Worm (Caenorhabditis elegans): ENCODE data around the gene wdr-60.

Gene wdr-60

DNA sequence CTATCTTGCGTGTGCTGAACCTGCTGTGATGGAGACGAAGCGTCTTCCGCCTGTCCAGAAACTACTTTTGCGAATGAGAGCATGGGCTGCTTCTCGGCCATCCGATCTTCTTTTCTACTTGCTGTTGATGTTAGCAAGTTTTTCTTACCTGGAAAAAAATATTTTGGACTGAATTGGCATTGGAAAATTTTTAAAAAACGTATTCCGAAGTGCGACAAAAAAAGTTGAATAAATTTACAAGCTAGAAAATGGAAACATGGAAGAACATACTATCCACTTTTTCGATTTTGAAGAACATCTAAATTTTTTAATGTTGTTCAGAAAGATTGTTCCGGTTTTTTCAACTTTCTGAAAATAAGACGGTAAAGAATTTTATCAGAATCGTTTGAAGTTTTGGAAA is 30.5 kb downstream of the wdr-60 start, which contains the start of gene larp-1:
larp-1 (minus strand) TSS at position 101 of the 400 bp plus-strand sequence.
- TF ChIP-seq med-1 (GFP tag; optimal IDR thresholded peaks at IDR 0.05; ENCODE audit: insufficient read depth) (no peak), T22C8.4 (GFP tag; IDR thresholded peaks at IDR 0.05) (no peak)

DNA sequence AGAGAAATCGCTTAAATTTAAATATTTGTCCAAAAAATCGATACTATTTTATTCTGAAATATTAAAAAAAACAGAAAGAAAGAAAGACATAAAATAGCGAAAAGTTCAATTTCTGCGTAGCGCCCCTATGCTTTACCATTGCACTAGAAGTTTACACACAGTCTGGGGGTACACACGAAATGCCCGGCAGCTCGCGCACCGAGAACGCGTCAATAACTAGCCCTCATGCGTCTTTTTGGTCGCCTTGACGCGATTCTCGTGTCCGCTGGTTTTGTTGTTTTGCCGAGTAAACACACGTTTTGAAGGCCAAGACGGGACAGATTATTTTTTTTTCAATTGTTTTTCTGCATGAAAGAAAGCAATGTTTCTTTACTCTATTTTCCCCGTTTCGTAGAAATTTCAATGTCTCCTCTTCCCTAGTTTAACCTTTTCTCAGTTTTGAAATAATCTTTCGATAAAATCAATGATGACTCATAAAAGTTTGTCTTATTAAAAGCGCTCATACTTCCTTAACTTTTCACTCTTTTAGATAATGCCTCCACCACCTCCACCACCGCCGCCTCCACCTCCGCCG is 31.2 kb downstream of the wdr-60 start, which contains the start of gene wip-1:
wip-1 (plus strand) TSS at position 524 of the 574 bp plus-strand sequence.
- peak; percentile 85 for TF ChIP-seq flt-1 (GFP tag; IDR thresholded peaks at IDR 0.05)
- 0 out of 2 replicates have a peak, but pooled peaks have one; percentile 8 for TF ChIP-seq T22C8.4 (GFP tag; IDR thresholded peaks at IDR 0.05)
- TF ChIP-seq med-1 (GFP tag; optimal IDR thresholded peaks at IDR 0.05; ENCODE audit: insufficient read depth) = peak; percentile 15
- TF ChIP-seq tab-1 (GFP tag; IDR thresholded peaks at IDR 0.05) = peak; percentile 40; the same call in 1 of the 2 replicates
- no peak for TF ChIP-seq ref-1 (GFP tag; conservative IDR thresholded peaks at IDR 0.05)
- peak; percentile 60; the same call in 1 of the 2 replicates for TF ChIP-seq klf-2 (GFP tag; conservative IDR thresholded peaks at IDR 0.05)
- TF ChIP-seq cog-1 (tag; optimal IDR thresholded peaks at IDR 0.05) = peak; percentile 91
- peak; percentile 78 for TF ChIP-seq ztf-29 (GFP tag; IDR thresholded peaks at IDR 0.05)
- TF ChIP-seq ztf-23 (GFP tag; IDR thresholded peaks at IDR 0.05) = peak; percentile 100

DNA sequence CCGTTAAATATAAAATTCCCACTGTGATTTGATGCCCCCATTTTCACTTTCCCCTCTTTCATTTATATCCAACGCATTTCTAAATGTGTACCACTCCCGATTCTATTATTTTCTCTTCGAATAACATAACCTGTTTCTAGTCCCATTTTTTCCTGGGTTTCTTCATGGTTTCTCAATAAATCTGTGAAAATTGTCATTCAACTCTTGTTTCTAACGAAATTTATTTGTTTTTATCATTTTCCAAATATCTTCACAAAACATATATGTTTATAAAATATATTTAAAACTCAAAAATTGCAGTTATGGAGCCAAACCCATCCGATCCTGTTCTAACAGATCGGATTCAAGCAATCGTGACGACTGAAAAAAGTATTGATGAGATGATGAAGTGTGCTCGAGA is 33.9 kb downstream of the wdr-60 start, which contains the start of gene mdt-11:
mdt-11 (plus strand) TSS at position 301 of the 400 bp plus-strand sequence.
- no peak for TF ChIP-seq cog-1 (tag; optimal IDR thresholded peaks at IDR 0.05)

DNA sequence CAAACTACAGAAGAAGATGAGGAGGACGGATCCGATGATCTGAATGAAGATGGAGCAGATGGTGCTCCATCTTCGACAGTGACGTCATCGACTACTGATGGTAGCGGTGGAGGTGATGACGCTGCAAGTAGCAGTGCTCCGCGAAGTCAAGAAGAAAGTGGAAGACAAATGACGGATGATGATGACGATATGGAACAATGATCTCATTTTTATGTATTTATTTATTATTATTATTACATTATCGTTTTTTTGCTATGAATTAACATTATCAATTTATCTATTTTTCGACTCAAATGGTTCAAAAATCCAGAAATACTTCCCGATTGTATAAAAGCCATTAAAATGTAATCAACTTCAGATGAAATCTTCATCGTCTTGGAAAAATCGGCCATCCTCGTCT is 34.7 kb downstream of the wdr-60 start, which contains the start of gene R144.3:
R144.3 (plus strand) TSS at position 301 of the 400 bp plus-strand sequence.
- TF ChIP-seq klf-2 (GFP tag; conservative IDR thresholded peaks at IDR 0.05) (no peak), med-1 (GFP tag; optimal IDR thresholded peaks at IDR 0.05; ENCODE audit: insufficient read depth) (no peak), ref-1 (GFP tag; conservative IDR thresholded peaks at IDR 0.05) (no peak), tab-1 (GFP tag; IDR thresholded peaks at IDR 0.05) (no peak), T22C8.4 (GFP tag; IDR thresholded peaks at IDR 0.05) (no peak), flt-1 (GFP tag; IDR thresholded peaks at IDR 0.05) (no peak), ztf-29 (GFP tag; IDR thresholded peaks at IDR 0.05) (no peak)

DNA sequence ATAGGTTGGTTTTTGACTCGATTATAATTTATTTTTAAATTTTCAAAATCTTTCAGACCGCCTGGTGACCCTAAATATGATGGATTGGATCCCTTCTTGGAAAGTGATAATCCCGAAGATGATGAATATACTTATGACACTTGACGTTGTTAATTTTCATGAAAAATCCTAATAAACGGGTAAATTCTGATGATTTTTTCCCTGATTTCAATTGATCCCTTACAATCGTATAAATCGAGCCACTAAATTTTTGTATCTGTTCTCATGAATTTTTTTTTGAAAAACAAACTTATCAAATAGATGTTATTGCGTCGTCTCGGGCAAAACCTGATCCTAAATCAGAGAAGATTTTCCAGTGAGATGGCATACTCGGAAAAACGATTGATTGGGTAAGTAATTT is 36.0 kb downstream of the wdr-60 start, which contains the start of gene R144.13:
R144.13 (plus strand) TSS at position 301 of the 400 bp plus-strand sequence.
- TF ChIP-seq flt-1 (GFP tag; IDR thresholded peaks at IDR 0.05) (no peak), ztf-29 (GFP tag; IDR thresholded peaks at IDR 0.05) (no peak), med-1 (GFP tag; optimal IDR thresholded peaks at IDR 0.05; ENCODE audit: insufficient read depth) (no peak), T22C8.4 (GFP tag; IDR thresholded peaks at IDR 0.05) (no peak), tab-1 (GFP tag; IDR thresholded peaks at IDR 0.05) (no peak), ztf-23 (GFP tag; IDR thresholded peaks at IDR 0.05) (no peak), ref-1 (GFP tag; conservative IDR thresholded peaks at IDR 0.05) (no peak)

DNA sequence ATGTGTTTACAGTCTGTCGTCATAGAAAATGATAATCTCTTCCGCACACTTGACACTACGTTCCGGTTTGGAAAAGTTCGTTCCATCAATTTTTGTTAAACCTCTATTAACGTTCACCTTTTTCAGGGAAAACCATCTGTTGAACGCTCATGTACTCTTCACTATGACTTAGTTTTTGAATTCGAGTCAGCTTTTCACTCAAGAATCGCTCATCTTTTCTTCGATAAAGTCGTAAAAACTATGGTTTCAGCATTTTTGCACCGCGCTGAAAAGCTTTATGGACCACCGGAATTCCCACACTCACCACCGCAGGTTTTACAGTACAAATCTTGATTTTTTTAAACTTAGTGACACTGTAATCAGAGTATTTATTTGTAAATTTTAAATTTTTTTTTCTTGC is 36.6 kb downstream of the wdr-60 start:
- TF ChIP-seq tab-1 (GFP tag; IDR thresholded peaks at IDR 0.05) = no peak
- no peak for TF ChIP-seq klf-2 (GFP tag; conservative IDR thresholded peaks at IDR 0.05)
- TF ChIP-seq ztf-29 (GFP tag; IDR thresholded peaks at IDR 0.05) = no peak
- TF ChIP-seq flt-1 (GFP tag; IDR thresholded peaks at IDR 0.05) = no peak
- TF ChIP-seq med-1 (GFP tag; optimal IDR thresholded peaks at IDR 0.05; ENCODE audit: insufficient read depth) = no peak
- no peak for TF ChIP-seq ztf-23 (GFP tag; IDR thresholded peaks at IDR 0.05)

DNA sequence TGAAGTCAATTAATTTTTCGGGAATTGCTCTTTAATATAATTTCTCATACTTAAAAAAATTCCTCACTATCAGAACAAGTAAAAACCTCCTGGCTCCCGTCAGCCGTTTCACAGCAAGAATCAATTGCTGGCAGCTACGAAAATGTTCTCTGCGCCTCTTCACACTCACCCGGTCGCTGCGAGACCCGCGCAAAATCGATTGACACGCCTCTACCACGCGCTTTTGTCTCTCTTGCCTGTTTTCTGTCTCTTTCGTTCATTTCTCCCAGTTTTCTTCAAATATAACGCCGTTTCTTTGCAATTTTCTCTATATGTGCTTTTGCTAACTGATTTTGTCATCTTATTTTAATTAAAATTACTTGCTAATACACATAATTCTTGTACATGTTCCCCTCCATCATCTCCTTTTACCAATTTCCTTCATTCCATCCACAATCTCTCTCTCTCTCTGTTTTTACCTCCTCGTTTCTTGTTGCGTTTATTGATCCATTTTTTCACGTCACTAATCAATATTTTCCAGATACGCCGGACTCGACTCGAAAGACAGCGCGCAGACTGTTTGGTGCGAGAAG is 37.5 kb downstream of the wdr-60 start, which contains the start of gene pcf-11:
pcf-11 (plus strand) TSS at position 522 of the 572 bp plus-strand sequence.
- peak; percentile 80 for TF ChIP-seq ztf-23 (GFP tag; IDR thresholded peaks at IDR 0.05)
- no peak for TF ChIP-seq tab-1 (GFP tag; IDR thresholded peaks at IDR 0.05)
- TF ChIP-seq T22C8.4 (GFP tag; IDR thresholded peaks at IDR 0.05) = peak; percentile 91
- no peak for TF ChIP-seq flt-1 (GFP tag; IDR thresholded peaks at IDR 0.05)
- TF ChIP-seq ref-1 (GFP tag; conservative IDR thresholded peaks at IDR 0.05) = no peak
- peak; percentile 11 for TF ChIP-seq med-1 (GFP tag; optimal IDR thresholded peaks at IDR 0.05; ENCODE audit: insufficient read depth)
- TF ChIP-seq cog-1 (tag; optimal IDR thresholded peaks at IDR 0.05) = peak; percentile 22

DNA sequence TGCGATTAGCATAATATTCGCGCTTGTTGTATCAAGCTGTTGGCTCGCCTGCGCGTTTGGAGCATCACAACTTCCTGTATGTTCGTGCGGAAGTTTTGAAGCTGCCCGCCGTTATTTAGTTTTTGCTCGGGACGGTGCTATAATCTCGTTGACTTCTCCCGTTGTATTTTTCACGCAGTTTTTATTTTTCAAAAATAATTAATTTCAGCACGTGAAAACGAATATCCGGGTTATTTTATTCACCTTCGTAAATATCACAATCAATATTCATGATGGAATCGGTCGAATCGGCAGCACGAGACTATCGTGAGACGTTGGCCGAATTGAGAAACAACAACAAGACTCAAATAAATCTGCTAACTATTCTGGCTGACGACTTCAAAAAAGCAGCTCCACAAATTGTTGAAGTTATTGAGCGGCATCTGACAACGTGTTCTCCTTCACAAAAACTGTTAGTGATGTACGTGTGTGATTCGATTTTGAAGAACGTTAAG is 38.2 kb downstream of the wdr-60 start:
- TF ChIP-seq ref-1 (GFP tag; conservative IDR thresholded peaks at IDR 0.05) (no peak), ztf-29 (GFP tag; IDR thresholded peaks at IDR 0.05) (no peak), T22C8.4 (GFP tag; IDR thresholded peaks at IDR 0.05) (no peak), klf-2 (GFP tag; conservative IDR thresholded peaks at IDR 0.05) (no peak)

DNA sequence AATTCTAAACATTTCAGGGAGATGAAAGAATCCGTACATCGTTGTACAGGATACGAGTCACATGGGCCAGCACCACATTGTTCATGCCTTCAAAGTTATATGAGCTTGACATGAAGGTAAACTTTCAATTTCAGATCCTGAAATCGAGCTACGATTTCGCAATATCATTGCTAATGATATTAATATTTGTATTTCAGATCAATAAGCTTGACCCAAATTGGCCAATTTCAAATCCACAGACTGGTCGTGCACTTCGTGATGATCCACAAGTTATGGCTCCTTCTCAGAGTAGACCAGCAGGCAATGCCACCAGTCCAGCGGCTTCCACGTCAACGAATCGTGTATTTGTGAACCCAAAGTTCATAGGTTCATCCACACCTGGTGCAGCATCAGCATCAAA is 39.4 kb downstream of the wdr-60 start:
- TF ChIP-seq cog-1 (tag; optimal IDR thresholded peaks at IDR 0.05) (no peak), ref-1 (GFP tag; conservative IDR thresholded peaks at IDR 0.05) (no peak), flt-1 (GFP tag; IDR thresholded peaks at IDR 0.05) (no peak), med-1 (GFP tag; optimal IDR thresholded peaks at IDR 0.05; ENCODE audit: insufficient read depth) (no peak), T22C8.4 (GFP tag; IDR thresholded peaks at IDR 0.05) (no peak), ztf-29 (GFP tag; IDR thresholded peaks at IDR 0.05) (no peak), ztf-23 (GFP tag; IDR thresholded peaks at IDR 0.05) (no peak), tab-1 (GFP tag; IDR thresholded peaks at IDR 0.05) (no peak), klf-2 (GFP tag; conservative IDR thresholded peaks at IDR 0.05) (no peak)

DNA sequence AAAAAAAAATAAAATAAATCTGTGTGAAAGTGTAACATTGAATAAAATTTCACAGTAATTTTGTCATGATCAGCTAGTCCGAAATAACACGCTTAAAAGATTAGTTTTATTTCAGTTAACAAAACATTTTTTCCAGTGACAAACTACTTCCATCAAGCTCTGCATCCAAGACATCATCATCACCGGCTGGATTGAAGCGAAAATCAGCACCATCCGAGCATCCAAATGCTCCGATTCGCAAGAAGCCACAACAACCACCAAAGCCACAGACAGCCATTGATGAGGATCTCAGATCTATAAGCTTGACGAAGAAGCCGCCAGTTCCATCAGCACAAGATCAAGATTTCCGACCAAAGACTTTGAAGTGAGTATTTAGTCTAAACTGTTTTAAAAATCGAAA is 40.2 kb downstream of the wdr-60 start:
- TF ChIP-seq ztf-23 (GFP tag; IDR thresholded peaks at IDR 0.05) = no peak
- TF ChIP-seq ztf-29 (GFP tag; IDR thresholded peaks at IDR 0.05) = no peak
- TF ChIP-seq tab-1 (GFP tag; IDR thresholded peaks at IDR 0.05) = no peak
- no peak for TF ChIP-seq klf-2 (GFP tag; conservative IDR thresholded peaks at IDR 0.05)
- no peak for TF ChIP-seq cog-1 (tag; optimal IDR thresholded peaks at IDR 0.05)
- no peak for TF ChIP-seq med-1 (GFP tag; optimal IDR thresholded peaks at IDR 0.05; ENCODE audit: insufficient read depth)
- TF ChIP-seq flt-1 (GFP tag; IDR thresholded peaks at IDR 0.05) = no peak
- TF ChIP-seq T22C8.4 (GFP tag; IDR thresholded peaks at IDR 0.05) = no peak
- no peak for TF ChIP-seq ref-1 (GFP tag; conservative IDR thresholded peaks at IDR 0.05)

Measured in whole organism, midembryonic.